Fruit fly (Drosophila melanogaster) Kc167 (cell line): ENCODE measurements around the gene CG5853.

Experiments used
- Myc ChIP-seq: fragments of >200 bp; optimal IDR thresholded peaks from 2 replicates; lab custom pipeline; 2017; ENCODE audit warnings: missing external identifiers
- Sin3A ChIP-seq: fragments of >200 bp; optimal IDR thresholded peaks from 2 replicates; lab custom pipeline; 2018; ENCODE audit warnings: missing external identifiers
- h ChIP-seq: fragments of >200 bp; optimal IDR thresholded peaks from 3 replicates; lab custom pipeline; 2018; ENCODE audit warnings: missing external identifiers
- insv ChIP-seq: fragments of >200 bp; optimal IDR thresholded peaks from 3 replicates; lab custom pipeline; 2018; ENCODE audit warnings: missing external identifiers
- psq ChIP-seq: fragments of >200 bp; optimal IDR thresholded peaks from 2 replicates; lab custom pipeline; 2017; ENCODE audit warnings: missing external identifiers
- ttk ChIP-seq: sonication (Bioruptor generic); optimal IDR thresholded peaks from 2 replicates; lab custom pipeline; 2017; ENCODE audit warnings: missing external identifiers

CG5853 gene

dm6 chr2L:9972624-9973023 lies 25.2 kb upstream of the CG5853 start:
- TF ChIP-seq ttk (lab: Kevin White, UChicago): no peak
- no peak for TF ChIP-seq h
- TF ChIP-seq Myc (lab: Kevin White, UChicago): no peak
- TF ChIP-seq psq (lab: Kevin White, UChicago): no peak
- no peak for TF ChIP-seq Sin3A
- no peak for TF ChIP-seq insv

dm6 chr2L:9968201-9968727 lies 20.8 kb upstream of the CG5853 start:
- no peak for TF ChIP-seq h
- no peak for TF ChIP-seq Sin3A
- TF ChIP-seq ttk (lab: Kevin White, UChicago): no peak
- TF ChIP-seq insv: no peak
- no peak for TF ChIP-seq Myc (lab: Kevin White, UChicago)
- TF ChIP-seq psq (lab: Kevin White, UChicago): no peak

dm6 chr2L:9966983-9967737 lies 19.7 kb upstream of the CG5853 start, which contains the start of the genes Dref and RpL13:
Gene Dref, minus strand, starts transcription at chr2L:9967229.
Gene RpL13, plus strand, starts transcription at chr2L:9967313.
- no peak for TF ChIP-seq Sin3A
- no peak for TF ChIP-seq Myc (lab: Kevin White, UChicago)
- no peak for TF ChIP-seq insv
- TF ChIP-seq psq (lab: Kevin White, UChicago): no peak
- TF ChIP-seq h: no peak
- no peak for TF ChIP-seq ttk (lab: Kevin White, UChicago)

dm6 chr2L:9963603-9964042 lies 16.2 kb upstream of the CG5853 start, which contains the start of gene CG5850:
Gene CG5850, minus strand, starts transcription at chr2L:9963949.
- TF ChIP-seq psq (lab: Kevin White, UChicago): no peak
- no peak for TF ChIP-seq insv
- no peak for TF ChIP-seq ttk (lab: Kevin White, UChicago)
- TF ChIP-seq Sin3A: no peak
- no peak for TF ChIP-seq Myc (lab: Kevin White, UChicago)
- TF ChIP-seq h: no peak

- TF ChIP-seq Myc (lab: Kevin White, UChicago): no peak
- TF ChIP-seq h: no peak
- no peak for TF ChIP-seq insv
Observed at dm6 chr2L:9960758-9961157, 13.3 kb upstream of the CG5853 start.

- TF ChIP-seq ttk (lab: Kevin White, UChicago): no peak
- no peak for TF ChIP-seq insv
- TF ChIP-seq Sin3A: no peak
- TF ChIP-seq Myc (lab: Kevin White, UChicago): no peak
- TF ChIP-seq h: no peak
- no peak for TF ChIP-seq psq (lab: Kevin White, UChicago)
Observed at dm6 chr2L:9956993-9957652, 9.7 kb upstream of the CG5853 start, which contains the start of the genes CG4658 and CG5846. Gene CG4658, plus strand, starts transcription at chr2L:9957132. Gene CG5846, minus strand, starts transcription at chr2L:9957237.

- TF ChIP-seq Myc (lab: Kevin White, UChicago) (no peak), Sin3A (no peak), insv (no peak), ttk (lab: Kevin White, UChicago) (no peak)
Observed at dm6 chr2L:9954696-9955095, 7.2 kb upstream of the CG5853 start.

dm6 chr2L:9954119-9954518 lies 6.7 kb upstream of the CG5853 start, which contains the start of the genes CG13126 and CG4709:
Gene CG13126, minus strand, starts transcription at chr2L:9954181.
Gene CG4709, plus strand, starts transcription at chr2L:9954325.
- TF ChIP-seq psq (lab: Kevin White, UChicago) (no peak), Sin3A (no peak), Myc (lab: Kevin White, UChicago) (no peak), ttk (lab: Kevin White, UChicago) (no peak), insv (no peak), h (no peak)

dm6 chr2L:9949178-9950062 lies 2.0 kb upstream of the CG5853 start:
- TF ChIP-seq psq (lab: Kevin White, UChicago) (no peak), h (no peak)

- TF ChIP-seq ttk (lab: Kevin White, UChicago): no peak
- no peak for TF ChIP-seq psq (lab: Kevin White, UChicago)
- TF ChIP-seq Sin3A: no peak
- no peak for TF ChIP-seq insv
- no peak for TF ChIP-seq h
- TF ChIP-seq Myc (lab: Kevin White, UChicago): no peak
Observed at dm6 chr2L:9948520-9948858, 1.0 kb upstream of the CG5853 start.

dm6 chr2L:9947738-9948519 lies 481 bp upstream of the CG5853 start:
- TF ChIP-seq ttk (lab: Kevin White, UChicago): no peak
